Fruit fly (Drosophila melanogaster): ENCODE measurements around the gene tctn.

The tctn gene

DNA sequence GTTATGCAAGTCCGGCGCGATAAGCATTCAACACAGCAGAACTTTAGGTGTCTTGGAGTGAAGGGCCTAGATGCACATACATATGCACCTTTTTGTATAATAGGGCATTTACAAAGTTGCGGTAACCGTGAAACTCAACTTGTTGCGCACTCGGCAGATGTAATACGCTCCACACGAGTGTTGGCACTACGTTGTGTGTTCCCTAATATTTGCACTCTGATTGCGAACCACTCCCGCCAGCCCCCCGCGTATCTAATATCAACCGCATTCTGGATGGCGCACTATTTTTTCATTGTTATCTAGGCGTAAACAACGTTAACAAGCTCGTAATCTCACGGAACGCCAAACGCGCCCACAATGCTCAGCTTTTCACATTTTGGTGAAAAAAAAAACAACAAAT, 50.1 kb downstream of the tctn start (continued):
- TF ChIP-seq CG7556 (GFP tag; optimal IDR thresholded peaks at IDR 0.05) (no peak), CG32532 (GFP tag; IDR thresholded peaks at IDR 0.05) (no peak), Dp (GFP tag; optimal IDR thresholded peaks at IDR 0.05) (no peak), hkb (optimal IDR thresholded peaks at IDR 0.05) (no peak), hkb (GFP tag; IDR thresholded peaks at IDR 0.05) (no peak), HLH3B (GFP tag; IDR thresholded peaks at IDR 0.05) (no peak), CG4282 (GFP tag; optimal IDR thresholded peaks at IDR 0.05) (no peak), pfk (GFP tag; optimal IDR thresholded peaks at IDR 0.05) (no peak), CG6791 (GFP tag; IDR thresholded peaks at IDR 0.05; ENCODE audit: partially characterized antibody) (no peak), Meics (GFP tag; optimal IDR thresholded peaks at IDR 0.05) (peak; percentile 18), B-H2 (GFP tag; optimal IDR thresholded peaks at IDR 0.05) (no peak), NFAT (GFP tag; IDR thresholded peaks at IDR 0.05) (no peak), CG12219 (GFP tag; optimal IDR thresholded peaks at IDR 0.05) (no peak), mld (GFP tag; IDR thresholded peaks at IDR 0.05; ENCODE audit: partially characterized antibody) (no peak), CG33213 (GFP tag; optimal IDR thresholded peaks at IDR 0.05) (no peak), Mes4 (GFP tag; optimal IDR thresholded peaks at IDR 0.05) (no peak), GATAe (GFP tag; conservative IDR thresholded peaks at IDR 0.05) (0 out of 2 replicates have a peak, but pooled peaks have one; percentile 42), Drgx (GFP tag; IDR thresholded peaks at IDR 0.05) (peak; percentile 28; the same call in 1 of the 2 replicates), mirr (GFP tag; optimal IDR thresholded peaks at IDR 0.05) (peak; percentile 6), yki (optimal IDR thresholded peaks at IDR 0.05) (no peak), ac (GFP tag; optimal IDR thresholded peaks at IDR 0.05) (no peak), nau (GFP tag; optimal IDR thresholded peaks at IDR 0.05) (no peak), caup (GFP tag; optimal IDR thresholded peaks at IDR 0.05; ENCODE audit: severe bottlenecking) (peak; percentile 41), Med (GFP tag) (peak; percentile 79), ash1 (GFP tag; optimal IDR thresholded peaks at IDR 0.05) (no peak), CG12942 (GFP tag; optimal IDR thresholded peaks at IDR 0.05) (no peak), cwo (GFP tag; optimal IDR thresholded peaks at IDR 0.05) (peak; percentile 18), CG42726 (GFP tag; IDR thresholded peaks at IDR 0.05; ENCODE audit: partially characterized antibody) (no peak), CG8388 (GFP tag; optimal IDR thresholded peaks at IDR 0.05) (no peak), ken (GFP tag; IDR thresholded peaks at IDR 0.05) (no peak), Lhr (GFP tag; optimal IDR thresholded peaks at IDR 0.05) (no peak), Dref (GFP tag; IDR thresholded peaks at IDR 0.05) (no peak), exex (tag; optimal IDR thresholded peaks at IDR 0.05) (no peak), CG2889 (GFP tag; IDR thresholded peaks at IDR 0.05) (no peak), schlank (tag; optimal IDR thresholded peaks at IDR 0.05) (peak; percentile 5), bcd (GFP tag; optimal IDR thresholded peaks at IDR 0.05) (no peak), Hr39 (optimal IDR thresholded peaks at IDR 0.05) (no peak), CG17361 (GFP tag; IDR thresholded peaks at IDR 0.05) (no peak), lab (GFP tag; optimal IDR thresholded peaks at IDR 0.05) (peak; percentile 59), CG31224 (GFP tag; IDR thresholded peaks at IDR 0.05) (no peak), trem (tag; optimal IDR thresholded peaks at IDR 0.05) (no peak), CG15514 (GFP tag; optimal IDR thresholded peaks at IDR 0.05) (peak; percentile 23), Deaf1 (tag; optimal IDR thresholded peaks at IDR 0.05) (no peak), CG13287 (GFP tag; IDR thresholded peaks at IDR 0.05; ENCODE audit: partially characterized antibody) (no peak), CG8290 (GFP tag; optimal IDR thresholded peaks at IDR 0.05) (no peak), CG8290 (tag; optimal IDR thresholded peaks at IDR 0.05) (peak in 1 of 2 experiments; percentile 38), Pdp1 (GFP tag; optimal IDR thresholded peaks at IDR 0.05) (peak in 1 of 2 experiments; percentile 31), CG12769 (tag; optimal IDR thresholded peaks at IDR 0.05) (peak; percentile 59)

Data from whole organism, embryonic.